Worm (Caenorhabditis elegans): ENCODE data around the gene F39F10.5.

DNA sequence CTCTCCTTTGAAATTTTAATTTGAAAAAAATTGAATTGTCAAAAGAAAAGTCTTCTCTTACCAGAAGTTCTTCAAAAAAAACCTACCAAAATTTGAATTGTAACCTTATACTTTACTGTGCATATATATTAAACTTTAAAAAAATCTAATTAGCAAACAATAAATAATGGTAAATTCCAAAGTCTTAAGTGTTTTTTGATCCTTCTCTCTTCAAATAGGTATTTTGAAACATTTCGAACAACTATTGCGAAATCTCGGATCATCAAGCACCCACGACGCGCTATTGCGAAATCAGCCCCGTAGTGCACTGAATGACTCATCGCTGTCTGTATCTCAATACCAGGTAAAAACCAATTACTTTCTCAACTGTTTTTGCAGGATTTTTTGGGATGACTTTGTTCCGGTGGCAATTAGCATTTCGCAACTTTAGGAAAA, 17.1 kb upstream of the F39F10.5 start:
- TF ChIP-seq nfya-1 (tag; optimal IDR thresholded peaks at IDR 0.05; ENCODE audit: borderline replicate concordance, insufficient read depth), result no peak
- TF ChIP-seq lin-40 (tag; optimal IDR thresholded peaks at IDR 0.05), result peak; percentile 58
- peak; percentile 65 for TF ChIP-seq attf-5 (GFP tag; optimal IDR thresholded peaks at IDR 0.05)
- TF ChIP-seq pha-4 (tag; optimal IDR thresholded peaks at IDR 0.05), result peak; percentile 69
- TF ChIP-seq mxl-1 (tag; optimal IDR thresholded peaks at IDR 0.05), result no peak
- no peak for TF ChIP-seq snpc-1.3 (tag; optimal IDR thresholded peaks at IDR 0.05; ENCODE audit: insufficient read depth)
- TF ChIP-seq ceh-79 (tag; optimal IDR thresholded peaks at IDR 0.05), result no peak
- TF ChIP-seq Y56A3A.18 (GFP tag; IDR thresholded peaks at IDR 0.05), result peak; percentile 57
- TF ChIP-seq lin-54 (GFP tag; optimal IDR thresholded peaks at IDR 0.05), result peak; percentile 62
- no peak for TF ChIP-seq hmg-20 (GFP tag; IDR thresholded peaks at IDR 0.05)
- no peak for TF ChIP-seq lsy-27 (tag; optimal IDR thresholded peaks at IDR 0.05; ENCODE audit: borderline replicate concordance, insufficient read depth)
- peak; percentile 80 for TF ChIP-seq K11D2.4 (GFP tag; IDR thresholded peaks at IDR 0.05)
